Worm (Caenorhabditis elegans) whole organism, L1 larva: Measurements from ENCODE around the gene nhr-246.

Experiments
- F16B12.6 ChIP-seq: fragments of 150-350 bp; optimal IDR thresholded peaks from 2 replicates; lab custom pipeline; 2014; ENCODE audit warnings: missing biosample characterization, missing genetic modification characterization
- ama-1 ChIP-seq: fragments of 150-350 bp; optimal IDR thresholded peaks from 2 replicates; lab custom pipeline; 2014
- ceh-82 ChIP-seq, 3 experiments: fragments of 150-350 bp in 1 of 3; sonication (generic microtip) in 2 of 3; optimal IDR thresholded peaks; 2 replicates each; lab custom pipeline; 2014 to 2017; ENCODE audit warnings: missing biosample characterization in 3 of 3, missing genetic modification characterization in 3 of 3
- ceh-90 ChIP-seq: sonication (generic microtip); optimal IDR thresholded peaks from 2 replicates; lab custom pipeline; 2016; ENCODE audit warnings: missing genetic modification characterization, missing compliant biosample characterization
- fkh-10 ChIP-seq: sonication (generic microtip); optimal IDR thresholded peaks from 2 replicates; lab custom pipeline; 2017; ENCODE audit warnings: missing biosample characterization, missing genetic modification reagents, missing genetic modification characterization
- nhr-11 ChIP-seq: fragments of 150-350 bp; optimal IDR thresholded peaks from 2 replicates; lab custom pipeline; 2014; ENCODE audit warnings: missing biosample characterization, missing genetic modification characterization
- nhr-77 ChIP-seq: fragments of 150-350 bp; optimal IDR thresholded peaks from 2 replicates; lab custom pipeline; 2014; ENCODE audit warnings: missing biosample characterization, missing genetic modification characterization
- nhr-85 ChIP-seq: sonication (generic microtip); peaks from one replicate; lab custom pipeline; 2016; ENCODE audit warnings: missing genetic modification characterization, inconsistent platforms, missing compliant biosample characterization
- skn-1 ChIP-seq: fragments of 150-350 bp; optimal IDR thresholded peaks from 2 replicates; lab custom pipeline; 2014; ENCODE audit warnings: missing biosample characterization, missing genetic modification characterization
- tlp-1 ChIP-seq: fragments of 150-350 bp; optimal IDR thresholded peaks from 2 replicates; lab custom pipeline; 2014; ENCODE audit warnings: missing biosample characterization, missing genetic modification characterization
- unc-30 ChIP-seq: sonication (generic microtip); optimal IDR thresholded peaks from 2 replicates; lab custom pipeline; 2017; ENCODE audit warnings: missing biosample characterization, missing genetic modification characterization
- unc-62 ChIP-seq: fragments of 150-350 bp; optimal IDR thresholded peaks from 2 replicates; lab custom pipeline; 2014; ENCODE audit warnings: missing biosample characterization, missing genetic modification reagents, missing genetic modification characterization
- unc-86 ChIP-seq: sonication (generic microtip); optimal IDR thresholded peaks from 2 replicates; lab custom pipeline; 2016; ENCODE audit warnings: missing genetic modification characterization, missing compliant biosample characterization
- zag-1 ChIP-seq: fragments of 150-350 bp; optimal IDR thresholded peaks from 2 replicates; lab custom pipeline; 2014; ENCODE audit warnings: missing biosample characterization, missing genetic modification characterization

- TF ChIP-seq unc-86 (tag; lab: Kevin White, UChicago), result no peak
- TF ChIP-seq zag-1 (tag; lab: Kevin White, UChicago), result no peak
- no peak for TF ChIP-seq unc-30 (tag; lab: Kevin White, UChicago)
- no peak for TF ChIP-seq nhr-11
- TF ChIP-seq fkh-10 (GFP tag; lab: Kevin White, UChicago), result no peak
- no peak for TF ChIP-seq ceh-90
- TF ChIP-seq unc-62 (GFP tag; lab: Kevin White, UChicago), result no peak
- TF ChIP-seq nhr-77 (tag; lab: Kevin White, UChicago), result no peak
- TF ChIP-seq F16B12.6 (tag; lab: Kevin White, UChicago), result no peak
- no peak for TF ChIP-seq skn-1 (tag; lab: Kevin White, UChicago)
- TF ChIP-seq nhr-85 (tag; lab: Kevin White, UChicago), result no peak
- no peak for TF ChIP-seq ama-1 (lab: Kevin White, UChicago)
- TF ChIP-seq tlp-1 (tag; lab: Kevin White, UChicago), result no peak
- no peak for TF ChIP-seq ceh-82 (tag; optimal IDR thresholded peaks at IDR 0.05; lab: Kevin White, UChicago)
Observed at ce11 chrV:15274757-15275156, 41.5 kb upstream of the nhr-246 start, which contains the start of gene srw-16.
